Fruit fly (Drosophila melanogaster): Measurements from ENCODE around the gene CG46281.
A peak's percentile ranks its signal among the peaks of the same experiment; 100 is the strongest.

The CG46281 gene

dm6 chr3R:13012351-13012750, 17.8 kb downstream of the CG46281 start (continued):
- TF ChIP-seq Ssrp (tag; optimal IDR thresholded peaks at IDR 0.05) = no peak
- TF ChIP-seq NC2α (GFP tag; optimal IDR thresholded peaks at IDR 0.05) = no peak
- peak; percentile 60 for TF ChIP-seq ind (GFP tag; optimal IDR thresholded peaks at IDR 0.05)
- peak; percentile 43 for TF ChIP-seq CG4707 (GFP tag; optimal IDR thresholded peaks at IDR 0.05)
- TF ChIP-seq gt (GFP tag; IDR thresholded peaks at IDR 0.05) = no peak
- TF ChIP-seq Dip2 (GFP tag; IDR thresholded peaks at IDR 0.05) = no peak
- peak; percentile 64 for TF ChIP-seq maf-S (GFP tag; optimal IDR thresholded peaks at IDR 0.05)
- no peak for TF ChIP-seq HHEX (GFP tag; optimal IDR thresholded peaks at IDR 0.05)
- TF ChIP-seq ttk (GFP tag; IDR thresholded peaks at IDR 0.05) = peak; percentile 61; the same call in 1 of the 2 replicates
- TF ChIP-seq Fer2 (tag; optimal IDR thresholded peaks at IDR 0.05) = no peak
- TF ChIP-seq CG1647 (GFP tag; optimal IDR thresholded peaks at IDR 0.05) = peak; percentile 66
- peak; percentile 30 for TF ChIP-seq Max (GFP tag; optimal IDR thresholded peaks at IDR 0.05)
- TF ChIP-seq lmd (GFP tag; IDR thresholded peaks at IDR 0.05) = peak; percentile 67
- TF ChIP-seq CG11695 (GFP tag; IDR thresholded peaks at IDR 0.05) = 0 out of 3 replicates have a peak, but pooled peaks have one; percentile 34
- peak; percentile 71 for TF ChIP-seq scrt (GFP tag; optimal IDR thresholded peaks at IDR 0.05)
- peak; percentile 84 for TF ChIP-seq Drgx (GFP tag; IDR thresholded peaks at IDR 0.05)
- no peak for TF ChIP-seq hkb (optimal IDR thresholded peaks at IDR 0.05)
- peak; percentile 60 for TF ChIP-seq hkb (GFP tag; IDR thresholded peaks at IDR 0.05)
- peak; percentile 41; the same call in 1 of the 2 replicates for TF ChIP-seq stc (GFP tag; IDR thresholded peaks at IDR 0.05)
- peak; percentile 51 to 79 for TF ChIP-seq Pdp1 (GFP tag; optimal IDR thresholded peaks at IDR 0.05)
- TF ChIP-seq ro (GFP tag; IDR thresholded peaks at IDR 0.05) = no peak
- no peak for TF ChIP-seq CG7963 (GFP tag; IDR thresholded peaks at IDR 0.05; ENCODE audit: partially characterized antibody)
- TF ChIP-seq unc-4 (GFP tag; IDR thresholded peaks at IDR 0.05; ENCODE audit: partially characterized antibody) = no peak
- peak; percentile 47 for TF ChIP-seq CG10979 (tag; optimal IDR thresholded peaks at IDR 0.05)
- peak; percentile 29 for TF ChIP-seq YL-1 (GFP tag; optimal IDR thresholded peaks at IDR 0.05)
- TF ChIP-seq CG11085 (GFP tag; IDR thresholded peaks at IDR 0.05) = 0 out of 2 replicates have a peak, but pooled peaks have one; percentile 39
- no peak for TF ChIP-seq fd102C (GFP tag; optimal IDR thresholded peaks at IDR 0.05)
- TF ChIP-seq CG34422 (GFP tag; IDR thresholded peaks at IDR 0.05) = peak; percentile 86
- TF ChIP-seq sc (optimal IDR thresholded peaks at IDR 0.05) = no peak
- TF ChIP-seq sc (GFP tag; optimal IDR thresholded peaks at IDR 0.05) = no peak
- no peak for TF ChIP-seq CG3065 (GFP tag; optimal IDR thresholded peaks at IDR 0.05)
- TF ChIP-seq CG6813 (GFP tag; optimal IDR thresholded peaks at IDR 0.05) = peak; percentile 46
- no peak for TF ChIP-seq jigr1 (GFP tag; IDR thresholded peaks at IDR 0.05)
- peak; percentile 54 for TF ChIP-seq CG13424 (tag; optimal IDR thresholded peaks at IDR 0.05)
- TF ChIP-seq ranshi (GFP tag; IDR thresholded peaks at IDR 0.05) = peak; percentile 55; the same call in 1 of the 2 replicates
- peak; percentile 2 for TF ChIP-seq CG12744 (GFP tag; optimal IDR thresholded peaks at IDR 0.05)
- TF ChIP-seq CG17186 (GFP tag; optimal IDR thresholded peaks at IDR 0.05) = peak; percentile 17
- TF ChIP-seq CG11723 (GFP tag; optimal IDR thresholded peaks at IDR 0.05) = peak; percentile 49
- TF ChIP-seq Hr3 (GFP tag; optimal IDR thresholded peaks at IDR 0.05) = peak; percentile 46
- TF ChIP-seq ac (GFP tag; optimal IDR thresholded peaks at IDR 0.05) = no peak
- no peak for TF ChIP-seq Scr (GFP tag; IDR thresholded peaks at IDR 0.05; ENCODE audit: partially characterized antibody)
- TF ChIP-seq Mes4 (GFP tag; optimal IDR thresholded peaks at IDR 0.05) = peak; percentile 50
- peak; percentile 59 for TF ChIP-seq NK7.1 (GFP tag; optimal IDR thresholded peaks at IDR 0.05)
- TF ChIP-seq CG6689 (GFP tag; IDR thresholded peaks at IDR 0.05) = peak; percentile 53; the same call in 1 of the 2 replicates
- TF ChIP-seq CG4617 (GFP tag; optimal IDR thresholded peaks at IDR 0.05; ENCODE audit: borderline replicate concordance) = no peak
- TF ChIP-seq knrl (GFP tag; IDR thresholded peaks at IDR 0.05; ENCODE audit: partially characterized antibody) = peak; percentile 16; the same call in 1 of the 3 replicates
- TF ChIP-seq Rfx (GFP tag; IDR thresholded peaks at IDR 0.05) = peak; percentile 75
- TF ChIP-seq D (optimal IDR thresholded peaks at IDR 0.05) = no peak
- TF ChIP-seq D (GFP tag; optimal IDR thresholded peaks at IDR 0.05) = peak; percentile 40
- TF ChIP-seq Fer3 (tag; optimal IDR thresholded peaks at IDR 0.05) = peak; percentile 25
- no peak for TF ChIP-seq salm (tag; optimal IDR thresholded peaks at IDR 0.05)

Data from whole organism, embryonic.